Worm (Caenorhabditis elegans) whole organism, L4 larva: ENCODE data around the gene C43D7.4.

ENCODE experiments used
- F44E2.7 ChIP-seq: fragments of 200-800 bp; sonication (Bioruptor generic); IDR thresholded peaks from 2 replicates; pipeline ENCODE4 v2.1.2; 2022; ENCODE audit warnings: missing genetic modification characterization, missing compliant biosample characterization
- Y75B8A.6 ChIP-seq: fragments of 200-800 bp; sonication (Bioruptor generic); IDR thresholded peaks from 2 replicates; pipeline ENCODE4 v1.3.6; 2022; ENCODE audit warnings: missing genetic modification reagents, missing genetic modification characterization, missing compliant biosample characterization
- aly-2 ChIP-seq: sonication (generic microtip); optimal IDR thresholded peaks from 2 replicates; lab custom pipeline; 2018; ENCODE audit warnings: missing biosample characterization, missing genetic modification characterization
- ceh-20 ChIP-seq: fragments of 200-800 bp; sonication (Bioruptor generic); IDR thresholded peaks from 2 replicates; pipeline ENCODE4 v1.3.6; 2022; ENCODE audit warnings: missing genetic modification reagents, missing genetic modification characterization, missing compliant biosample characterization
- ceh-28 ChIP-seq: fragments of 150-350 bp; optimal IDR thresholded peaks from 2 replicates; lab custom pipeline; 2014; ENCODE audit warnings: missing biosample characterization, missing genetic modification reagents, missing genetic modification characterization
- ceh-32 ChIP-seq: sonication (generic microtip); optimal IDR thresholded peaks from 2 replicates; lab custom pipeline; 2016; ENCODE audit warnings: mild to moderate bottlenecking, missing genetic modification characterization, missing compliant biosample characterization; ENCODE audit not compliant: poor library complexity
- cey-2 ChIP-seq: sonication (generic microtip); optimal IDR thresholded peaks from 3 replicates; lab custom pipeline; 2017; ENCODE audit warnings: missing genetic modification characterization, mild to moderate bottlenecking, missing compliant biosample characterization, antibody characterized with exemption, borderline replicate concordance; ENCODE audit not compliant: insufficient read depth
- daf-19 ChIP-seq: fragments of 200-800 bp; sonication (Bioruptor generic); conservative IDR thresholded peaks from 2 replicates; pipeline ENCODE4 v1.3.6; 2022; ENCODE audit warnings: missing genetic modification characterization, missing compliant biosample characterization
- dmd-6 ChIP-seq: fragments of 200-800 bp; sonication (Bioruptor generic); IDR thresholded peaks from 2 replicates; pipeline ENCODE4 v1.3.6; 2022; ENCODE audit warnings: missing genetic modification reagents, missing genetic modification characterization, missing compliant biosample characterization
- duxl-1 ChIP-seq: sonication (generic microtip); optimal IDR thresholded peaks from 2 replicates; lab custom pipeline; 2016; ENCODE audit warnings: mild to moderate bottlenecking, missing genetic modification characterization, moderate library complexity, missing compliant biosample characterization; ENCODE audit not compliant: poor library complexity
- dve-1 ChIP-seq: sonication (generic microtip); optimal IDR thresholded peaks from 2 replicates; lab custom pipeline; 2017; ENCODE audit warnings: antibody characterized with exemption, mild to moderate bottlenecking, missing genetic modification characterization, missing compliant biosample characterization; ENCODE audit not compliant: insufficient read depth
- fos-1 ChIP-seq: fragments of 150-350 bp; optimal IDR thresholded peaks from 2 replicates; lab custom pipeline; 2014; ENCODE audit warnings: missing biosample characterization, missing genetic modification characterization
- hlh-11 ChIP-seq: fragments of 200-800 bp; sonication (Bioruptor generic); optimal IDR thresholded peaks from 2 replicates; lab custom pipeline; 2018; ENCODE audit warnings: mild to moderate bottlenecking, missing genetic modification characterization, missing compliant biosample characterization
- hlh-30 ChIP-seq: sonication (generic microtip); optimal IDR thresholded peaks from 2 replicates; lab custom pipeline; 2017; ENCODE audit warnings: antibody characterized with exemption, mild to moderate bottlenecking, missing genetic modification characterization, missing compliant biosample characterization; ENCODE audit not compliant: insufficient read depth
- lim-7 ChIP-seq: fragments of 200-800 bp; sonication (Bioruptor generic); IDR thresholded peaks from 2 replicates; pipeline ENCODE4 v1.3.6; 2022; ENCODE audit warnings: missing genetic modification characterization, missing compliant biosample characterization
- lin-13 ChIP-seq: fragments of 150-350 bp; optimal IDR thresholded peaks from 2 replicates; lab custom pipeline; 2014; ENCODE audit warnings: missing biosample characterization, missing genetic modification reagents, missing genetic modification characterization
- lin-15B ChIP-seq: fragments of 150-350 bp; sonication (generic microtip); optimal IDR thresholded peaks from 3 replicates; lab custom pipeline; 2014; ENCODE audit warnings: missing biosample characterization, missing genetic modification characterization
- mdl-1 ChIP-seq, 2 experiments: fragments of 150-350 bp in 1 of 2; sonication (generic microtip) in 1 of 2; optimal IDR thresholded peaks; 2 replicates each; lab custom pipeline; 2014 to 2017; ENCODE audit warnings: missing biosample characterization in 2 of 2, missing genetic modification characterization in 2 of 2
- mdt-29 ChIP-seq: fragments of 200-800 bp; sonication (Bioruptor generic); IDR thresholded peaks from 2 replicates; pipeline ENCODE4 v1.3.6; 2022; ENCODE audit warnings: missing genetic modification reagents, missing genetic modification characterization, missing compliant biosample characterization
- mep-1 ChIP-seq: fragments of 150-350 bp; sonication (generic microtip); optimal IDR thresholded peaks from 3 replicates; lab custom pipeline; 2014; ENCODE audit warnings: missing biosample characterization, missing genetic modification characterization
- mes-2 ChIP-seq: sonication (generic microtip); optimal IDR thresholded peaks from 2 replicates; lab custom pipeline; 2016; ENCODE audit warnings: missing genotype, mild to moderate bottlenecking, missing genetic modification characterization, missing compliant biosample characterization; ENCODE audit not compliant: poor library complexity, severe bottlenecking
- nhr-111 ChIP-seq: fragments of 200-800 bp; sonication (Bioruptor generic); optimal IDR thresholded peaks from 2 replicates; lab custom pipeline; 2018; ENCODE audit warnings: mild to moderate bottlenecking, missing genetic modification characterization, missing compliant biosample characterization
- nhr-28 ChIP-seq: fragments of 150-350 bp; optimal IDR thresholded peaks from 2 replicates; lab custom pipeline; 2014; ENCODE audit warnings: missing biosample characterization, missing genetic modification characterization
- nhr-41 ChIP-seq: fragments of 200-800 bp; sonication (Bioruptor generic); IDR thresholded peaks from 2 replicates; pipeline ENCODE4 v1.3.6; 2022; ENCODE audit warnings: missing genetic modification reagents, missing genetic modification characterization, missing compliant biosample characterization
- nhr-76 ChIP-seq: fragments of 150-350 bp; optimal IDR thresholded peaks from 2 replicates; lab custom pipeline; 2014; ENCODE audit warnings: missing biosample characterization, missing genetic modification characterization
- nhr-77 ChIP-seq: fragments of 150-350 bp; optimal IDR thresholded peaks from 2 replicates; lab custom pipeline; 2014; ENCODE audit warnings: missing biosample characterization, missing genetic modification characterization
- sdz-12 ChIP-seq: fragments of 200-800 bp; sonication (Bioruptor generic); optimal IDR thresholded peaks from 2 replicates; lab custom pipeline; 2018; ENCODE audit warnings: mild to moderate bottlenecking, missing genetic modification characterization, missing compliant biosample characterization
- snpc-4 ChIP-seq: fragments of 150-350 bp; optimal IDR thresholded peaks from 2 replicates; lab custom pipeline; 2014; ENCODE audit warnings: missing biosample characterization, missing genetic modification characterization
- tra-1 ChIP-seq: fragments of 200-800 bp; sonication (Bioruptor generic); IDR thresholded peaks from 2 replicates; pipeline ENCODE4 v1.3.6; 2022; ENCODE audit warnings: missing genetic modification reagents, missing genetic modification characterization, missing compliant biosample characterization
- unc-62 ChIP-seq, 3 experiments: fragments of 150-350 bp in 1 of 3; sonication (generic microtip); optimal IDR thresholded peaks in 2 of 3; peaks in 1 of 3; 1 replicate in 1 of 3; 2 replicates in 2 of 3; lab custom pipeline; 2014 to 2017; ENCODE audit warnings: missing biosample characterization in 3 of 3, missing genetic modification characterization in 3 of 3, missing genetic modification reagents in 3 of 3, missing genotype in 1 of 3
- zip-11 ChIP-seq: fragments of 200-800 bp; sonication (Bioruptor generic); IDR thresholded peaks from 2 replicates; pipeline ENCODE4 v1.3.6; 2022; ENCODE audit warnings: missing genetic modification characterization, missing compliant biosample characterization
- zip-2 ChIP-seq: fragments of 150-350 bp; optimal IDR thresholded peaks from 2 replicates; lab custom pipeline; 2014; ENCODE audit warnings: missing biosample characterization, missing genetic modification characterization
- ztf-11 ChIP-seq: fragments of 150-350 bp; optimal IDR thresholded peaks from 2 replicates; lab custom pipeline; 2014; ENCODE audit warnings: missing biosample characterization, missing genetic modification characterization

C43D7.4 gene

DNA sequence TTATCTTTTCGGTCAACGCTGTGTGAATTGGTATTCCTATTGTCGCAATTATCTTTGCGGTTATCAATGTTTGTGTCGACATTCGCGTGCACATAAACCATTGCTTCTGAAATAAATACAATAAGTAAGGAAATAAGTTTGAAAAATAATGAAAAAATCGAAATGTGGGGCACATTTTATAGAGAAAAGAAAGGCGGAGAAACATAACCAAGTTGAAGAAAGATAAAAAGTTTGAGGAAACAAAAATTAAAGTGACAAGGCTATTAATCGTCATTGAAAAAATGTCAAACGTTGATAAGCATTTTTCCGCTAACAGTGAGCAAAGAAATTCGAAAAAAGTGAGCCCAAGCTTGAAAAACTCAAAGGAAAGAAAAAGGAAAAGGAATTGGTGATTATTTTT, at the start of gene C43D7.4:
C43D7.4 (minus strand) TSS at position 101 of the 400 bp plus-strand sequence.
- TF ChIP-seq hlh-11 (tag; lab: Kevin White, UChicago) (no peak), nhr-111 (GFP tag; lab: Kevin White, UChicago) (no peak), duxl-1 (tag; lab: Kevin White, UChicago) (no peak), lim-7 (no peak), ceh-32 (no peak), nhr-41 (no peak), tra-1 (GFP tag; lab: Robert Waterston, UW) (no peak), ztf-11 (no peak), mdl-1 (tag; optimal IDR thresholded peaks at IDR 0.05; lab: Kevin White, UChicago) (no peak), mdt-29 (GFP tag; lab: Robert Waterston, UW) (no peak), dve-1 (tag; lab: Kevin White, UChicago) (no peak), lin-15B (tag; lab: Kevin White, UChicago) (no peak)
- TF ChIP-seq, all 104 proteins: peak for 0

DNA sequence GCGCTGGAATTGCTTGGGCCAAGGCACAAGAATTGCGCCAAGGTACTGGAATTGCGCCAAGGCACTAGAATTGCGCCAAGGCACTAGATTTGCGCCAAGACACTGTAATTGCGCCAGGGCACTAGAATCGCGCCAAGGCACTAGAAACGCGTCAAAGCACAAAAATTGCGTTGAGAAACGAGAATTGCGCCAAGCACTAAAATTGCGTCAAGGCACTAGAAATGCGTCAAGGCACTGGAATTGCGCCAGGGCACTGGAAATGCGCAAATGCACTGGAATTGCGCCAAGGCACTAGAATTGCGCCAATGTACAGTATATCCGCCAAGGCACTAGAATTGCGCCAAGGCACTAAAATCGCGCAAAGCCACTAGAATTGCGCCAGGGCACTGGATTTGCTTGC, 49.5 kb upstream of the C43D7.4 start:
- TF ChIP-seq dmd-6 (GFP tag; lab: Robert Waterston, UW) (no peak), zip-2 (tag; lab: Kevin White, UChicago) (no peak), zip-11 (no peak), mes-2 (tag; lab: Kevin White, UChicago) (no peak), lin-13 (no peak), snpc-4 (tag; lab: Kevin White, UChicago) (no peak)
- TF ChIP-seq, all 104 proteins: peak for 0

ce11 chrV:19371253-19371652, 49.0 kb upstream of the C43D7.4 start, which contains the start of gene Y43F8A.2:
Y43F8A.2 (plus strand) TSS chrV:19371553.
- TF ChIP-seq hlh-30 (tag; lab: Kevin White, UChicago) = no peak
- TF ChIP-seq mdl-1 (tag; optimal IDR thresholded peaks at IDR 0.05; lab: Kevin White, UChicago) = no peak

- no peak for TF ChIP-seq nhr-76
- TF ChIP-seq F44E2.7 = no peak
- TF ChIP-seq dmd-6 (GFP tag; lab: Robert Waterston, UW) = no peak
- TF ChIP-seq cey-2 = no peak
- no peak for TF ChIP-seq sdz-12 (GFP tag; lab: Kevin White, UChicago)
These were observed 47.9 kb upstream of the C43D7.4 start, which contains the start of gene Y43F8A.1 for ce11 chrV:19370189-19370588. Y43F8A.1 (plus strand) TSS chrV:19370489.

DNA sequence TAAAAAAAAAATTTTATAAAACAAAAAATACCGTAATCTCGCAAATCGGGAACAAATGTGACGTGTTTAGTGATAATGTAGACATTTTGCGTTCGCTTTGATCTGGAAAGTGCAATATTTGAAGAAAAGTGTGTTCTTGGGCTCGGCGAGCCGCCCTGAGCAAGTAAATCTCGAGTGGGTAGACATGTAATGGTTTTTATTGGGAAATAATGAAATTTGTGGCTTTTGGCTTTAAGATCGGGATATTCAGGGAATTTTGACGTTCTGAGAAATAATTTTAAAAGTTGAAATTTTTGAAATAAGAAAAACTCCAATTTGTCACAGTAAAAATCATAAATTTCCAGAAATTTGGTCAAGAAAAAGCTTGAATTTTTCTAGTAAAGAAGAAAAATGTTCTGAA, 40.3 kb upstream of the C43D7.4 start, which contains the start of gene C14B4.2:
C14B4.2 (minus strand) TSS at position 101 of the 400 bp plus-strand sequence.
- TF ChIP-seq daf-19 (GFP tag; lab: Robert Waterston, UW) (no peak), ceh-28 (tag; lab: Kevin White, UChicago) (no peak), fos-1 (tag; lab: Kevin White, UChicago) (no peak), nhr-28 (tag; lab: Kevin White, UChicago) (no peak), Y75B8A.6 (GFP tag; lab: Robert Waterston, UW) (no peak), aly-2 (tag; lab: Kevin White, UChicago) (no peak), lin-15B (tag; lab: Kevin White, UChicago) (no peak), nhr-77 (tag; lab: Kevin White, UChicago) (no peak), mep-1 (tag; lab: Kevin White, UChicago) (no peak)

- TF ChIP-seq unc-62 (GFP tag; optimal IDR thresholded peaks at IDR 0.05 in 1 of 2; lab: Kevin White, UChicago) (no peak), unc-62 (tag; optimal IDR thresholded peaks at IDR 0.05; lab: Kevin White, UChicago) (no peak), ceh-20 (peak; percentile 22; the same call in 1 of the 2 replicates)
These were observed 35.8 kb upstream of the C43D7.4 start for ce11 chrV:19358039-19358438.
